Worm (Caenorhabditis elegans) whole organism, young adult: ENCODE results near the gene nspb-11.

Experiments used
- B0035.1 ChIP-seq: sonication (generic microtip); optimal IDR thresholded peaks from 2 replicates; lab custom pipeline; 2016; ENCODE audit warnings: missing genetic modification characterization, mild to moderate bottlenecking, missing compliant biosample characterization, missing genotype, missing genetic modification reagents
- B0261.1 ChIP-seq: sonication (generic microtip); optimal IDR thresholded peaks from 2 replicates; lab custom pipeline; 2016; ENCODE audit warnings: mild to moderate bottlenecking, missing genetic modification characterization, moderate library complexity, missing compliant biosample characterization
- F23B12.7 ChIP-seq: sonication (generic microtip); optimal IDR thresholded peaks from 2 replicates; lab custom pipeline; 2017; ENCODE audit warnings: missing genetic modification characterization, mild to moderate bottlenecking, missing compliant biosample characterization, antibody characterized with exemption, moderate library complexity; ENCODE audit not compliant: insufficient read depth
- F55B11.4 ChIP-seq: sonication (generic microtip); optimal IDR thresholded peaks from 2 replicates; lab custom pipeline; 2016; ENCODE audit warnings: missing compliant biosample characterization, missing genetic modification characterization, borderline replicate concordance; ENCODE audit not compliant: insufficient read depth
- T07F8.4 ChIP-seq: sonication (generic microtip); optimal IDR thresholded peaks from 2 replicates; lab custom pipeline; 2016; ENCODE audit warnings: mild to moderate bottlenecking, missing genetic modification characterization, moderate library complexity, missing compliant biosample characterization
- ZK185.1 ChIP-seq: sonication (generic microtip); optimal IDR thresholded peaks from 2 replicates; lab custom pipeline; 2016; ENCODE audit warnings: mild to moderate bottlenecking, missing genetic modification characterization, missing compliant biosample characterization; ENCODE audit not compliant: poor library complexity, severe bottlenecking
- aptf-2 ChIP-seq: fragments of 200-800 bp; sonication (Bioruptor generic); conservative IDR thresholded peaks from 2 replicates; pipeline ENCODE4 v1.3.6; 2022; ENCODE audit warnings: missing genetic modification reagents, missing genetic modification characterization, missing compliant biosample characterization
- attf-5 ChIP-seq: fragments of 200-800 bp; sonication (Bioruptor generic); optimal IDR thresholded peaks from 2 replicates; lab custom pipeline; 2018; ENCODE audit warnings: mild to moderate bottlenecking, missing genetic modification characterization, missing compliant biosample characterization
- attf-6 ChIP-seq: fragments of 200-800 bp; sonication (Bioruptor generic); IDR thresholded peaks from 2 replicates; pipeline ENCODE4 v1.3.6; 2022; ENCODE audit warnings: missing genetic modification reagents, missing genetic modification characterization, missing compliant biosample characterization
- bed-1 ChIP-seq: fragments of 200-800 bp; sonication (Bioruptor generic); IDR thresholded peaks from 2 replicates; pipeline ENCODE4 v1.3.6; 2022; ENCODE audit warnings: missing genetic modification reagents, missing genetic modification characterization, missing compliant biosample characterization
- bed-2 ChIP-seq: fragments of 200-800 bp; sonication (Bioruptor generic); IDR thresholded peaks from 2 replicates; pipeline ENCODE4 v1.3.6; 2022; ENCODE audit warnings: missing genetic modification reagents, missing genetic modification characterization, missing compliant biosample characterization
- cebp-1 ChIP-seq, 2 experiments: fragments of 200-800 bp in 1 of 2; sonication (Bioruptor generic) in 1 of 2; sonication (generic microtip) in 1 of 2; IDR thresholded peaks in 1 of 2; optimal IDR thresholded peaks in 1 of 2; 2 replicates each; pipeline versions ENCODE4 v1.3.6 to Lab custom; 2017 to 2022; ENCODE audit warnings: missing compliant biosample characterization in 2 of 2, missing genetic modification characterization in 2 of 2, mild to moderate bottlenecking in 1 of 2, missing genetic modification reagents in 1 of 2, moderate library complexity in 1 of 2
- chd-7 ChIP-seq: sonication (generic microtip); optimal IDR thresholded peaks from 2 replicates; lab custom pipeline; 2016; ENCODE audit warnings: mild to moderate bottlenecking, missing genetic modification characterization, moderate library complexity, missing compliant biosample characterization
- dox-1 ChIP-seq: fragments of 200-800 bp; sonication (Bioruptor generic); IDR thresholded peaks from 2 replicates; pipeline ENCODE4 v1.3.6; 2022; ENCODE audit warnings: missing genetic modification reagents, missing genetic modification characterization, missing compliant biosample characterization
- efl-1 ChIP-seq: fragments of 150-350 bp; optimal IDR thresholded peaks from 2 replicates; lab custom pipeline; 2014; ENCODE audit warnings: missing biosample characterization, missing genetic modification reagents, missing genetic modification characterization
- egl-44 ChIP-seq: fragments of 200-800 bp; sonication (Bioruptor generic); IDR thresholded peaks from 2 replicates; pipeline ENCODE4 v1.3.6; 2022; ENCODE audit warnings: missing genetic modification reagents, missing genetic modification characterization, missing compliant biosample characterization
- egrh-3 ChIP-seq: fragments of 200-800 bp; sonication (Bioruptor generic); IDR thresholded peaks from 2 replicates; pipeline ENCODE4 v1.3.6; 2022; ENCODE audit warnings: missing genetic modification reagents, missing genetic modification characterization, missing compliant biosample characterization
- fkh-3 ChIP-seq: sonication (generic microtip); optimal IDR thresholded peaks from 2 replicates; lab custom pipeline; 2016; ENCODE audit warnings: mild to moderate bottlenecking, missing genetic modification characterization, missing compliant biosample characterization
- hmg-1.2 ChIP-seq: fragments of 200-800 bp; sonication (Bioruptor generic); IDR thresholded peaks from 2 replicates; pipeline ENCODE4 v1.3.6; 2022; ENCODE audit warnings: missing genetic modification reagents, missing genetic modification characterization, missing compliant biosample characterization
- hmg-20 ChIP-seq: fragments of 200-800 bp; sonication (Bioruptor generic); IDR thresholded peaks from 2 replicates; pipeline ENCODE4 v1.3.6; 2022; ENCODE audit warnings: missing genetic modification reagents, missing genetic modification characterization, missing compliant biosample characterization
- lag-1 ChIP-seq: fragments of 200-800 bp; sonication (Bioruptor generic); IDR thresholded peaks from 2 replicates; pipeline ENCODE4 v1.3.6; 2022; ENCODE audit warnings: missing genetic modification reagents, missing genetic modification characterization, missing compliant biosample characterization
- let-526 ChIP-seq: fragments of 200-800 bp; sonication (Bioruptor generic); IDR thresholded peaks from 2 replicates; pipeline ENCODE4 v1.3.6; 2022; ENCODE audit warnings: missing genetic modification reagents, missing genetic modification characterization, missing compliant biosample characterization
- lin-35 ChIP-seq, 3 experiments: fragments of 150-350 bp in 2 of 3; sonication (generic microtip) in 1 of 3; optimal IDR thresholded peaks; 2 replicates each; lab custom pipeline; 2014 to 2018; ENCODE audit warnings: missing biosample characterization in 3 of 3, missing genetic modification characterization in 3 of 3, missing genetic modification reagents in 3 of 3
- mcd-1 ChIP-seq: fragments of 200-800 bp; sonication (Bioruptor generic); IDR thresholded peaks from 2 replicates; pipeline ENCODE4 v1.3.6; 2022; ENCODE audit warnings: missing genetic modification reagents, missing genetic modification characterization, missing compliant biosample characterization
- mel-28 ChIP-seq: sonication (generic microtip); optimal IDR thresholded peaks from 2 replicates; lab custom pipeline; 2016; ENCODE audit warnings: borderline replicate concordance, mild to moderate bottlenecking, missing genetic modification characterization, missing compliant biosample characterization
- mxl-1 ChIP-seq: sonication (generic microtip); optimal IDR thresholded peaks from 2 replicates; lab custom pipeline; 2016; ENCODE audit warnings: missing genetic modification characterization, missing compliant biosample characterization
- nfya-1 ChIP-seq: sonication (generic microtip); optimal IDR thresholded peaks from 2 replicates; lab custom pipeline; 2017; ENCODE audit warnings: antibody characterized with exemption, missing compliant biosample characterization, missing genetic modification characterization, borderline replicate concordance; ENCODE audit not compliant: insufficient read depth
- nhr-179 ChIP-seq: sonication (generic microtip); optimal IDR thresholded peaks from 2 replicates; lab custom pipeline; 2016; ENCODE audit warnings: mild to moderate bottlenecking, missing genetic modification characterization, missing compliant biosample characterization
- nhr-80 ChIP-seq: sonication (generic microtip); optimal IDR thresholded peaks from 2 replicates; lab custom pipeline; 2016; ENCODE audit warnings: missing genetic modification characterization, missing compliant biosample characterization
- nhr-90 ChIP-seq: sonication (generic microtip); optimal IDR thresholded peaks from 2 replicates; lab custom pipeline; 2016; ENCODE audit warnings: missing genotype, mild to moderate bottlenecking, missing genetic modification characterization, missing compliant biosample characterization
- pbrm-1 ChIP-seq: fragments of 200-800 bp; sonication (Bioruptor generic); IDR thresholded peaks from 2 replicates; pipeline ENCODE4 v1.3.6; 2022; ENCODE audit warnings: missing genetic modification reagents, missing genetic modification characterization, missing compliant biosample characterization
- repo-1 ChIP-seq: sonication (generic microtip); optimal IDR thresholded peaks from 2 replicates; lab custom pipeline; 2017; ENCODE audit warnings: mild to moderate bottlenecking, missing genetic modification characterization, missing compliant biosample characterization
- sdz-38 ChIP-seq: sonication (generic microtip); optimal IDR thresholded peaks from 2 replicates; lab custom pipeline; 2016; ENCODE audit warnings: missing genotype, missing genetic modification characterization, missing compliant biosample characterization
- snpc-1.1 ChIP-seq: sonication (generic microtip); optimal IDR thresholded peaks from 2 replicates; lab custom pipeline; 2017; ENCODE audit warnings: missing genetic modification characterization, mild to moderate bottlenecking, missing compliant biosample characterization, antibody characterized with exemption, moderate library complexity, missing genotype, missing genetic modification reagents; ENCODE audit not compliant: insufficient read depth
- snpc-4 ChIP-seq, 5 experiments: fragments of 150-350 bp in 1 of 5; sonication (generic microtip) in 4 of 5; optimal IDR thresholded peaks; 2 replicates each; lab custom pipeline; 2014 to 2018; ENCODE audit warnings: missing genetic modification characterization in 5 of 5, missing biosample characterization in 3 of 5, antibody characterized with exemption in 2 of 5, mild to moderate bottlenecking in 2 of 5, missing compliant biosample characterization in 2 of 5, missing genotype in 2 of 5, moderate library complexity in 2 of 5, missing genetic modification reagents in 1 of 5
- sptf-2 ChIP-seq: fragments of 200-800 bp; sonication (Bioruptor generic); optimal IDR thresholded peaks from 2 replicates; lab custom pipeline; 2018; ENCODE audit warnings: mild to moderate bottlenecking, missing genetic modification characterization, missing compliant biosample characterization
- zfh-2 ChIP-seq: fragments of 200-800 bp; sonication (Bioruptor generic); conservative IDR thresholded peaks from 2 replicates; pipeline ENCODE4 v1.3.6; 2022; ENCODE audit warnings: missing genetic modification reagents, missing genetic modification characterization, missing compliant biosample characterization
- ztf-22 ChIP-seq: fragments of 200-800 bp; sonication (Bioruptor generic); optimal IDR thresholded peaks from 2 replicates; lab custom pipeline; 2018; ENCODE audit warnings: mild to moderate bottlenecking, missing genetic modification characterization, moderate library complexity, missing compliant biosample characterization
- ztf-26 ChIP-seq: sonication (generic microtip); optimal IDR thresholded peaks from 2 replicates; lab custom pipeline; 2017; ENCODE audit warnings: missing genetic modification characterization, missing compliant biosample characterization

Gene nspb-11

DNA sequence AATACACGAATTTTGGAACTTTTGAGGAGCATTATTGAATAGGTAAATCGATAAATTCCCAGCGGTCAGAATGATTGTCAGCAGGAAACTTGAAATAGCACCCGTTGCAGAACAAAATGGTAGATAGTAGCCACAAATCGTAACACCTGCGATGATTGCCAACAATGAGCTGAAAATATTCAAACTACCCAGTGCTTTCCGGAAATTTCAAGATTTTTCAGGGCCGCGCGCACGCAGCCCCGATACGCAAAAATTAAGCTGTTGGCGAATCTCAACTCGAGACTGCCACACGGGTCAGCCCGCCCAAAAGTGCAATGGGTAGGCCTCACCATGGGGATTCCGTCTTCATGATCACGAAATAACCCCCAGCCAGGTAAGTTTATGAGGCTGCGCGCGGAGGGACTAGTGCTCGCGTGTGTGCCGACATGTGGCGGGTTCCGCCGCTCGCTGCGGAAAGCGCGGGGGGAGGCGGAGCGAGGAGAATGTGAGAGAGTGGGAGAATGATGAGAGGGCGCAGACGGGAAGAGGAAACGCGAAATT is 37.5 kb downstream of the nspb-11 start (continued):
- TF ChIP-seq egrh-3 (GFP tag; lab: Robert Waterston, UW) (peak; percentile 98), snpc-1.1 (tag; lab: Kevin White, UChicago) (peak; percentile 98), chd-7 (peak; percentile 97)

DNA sequence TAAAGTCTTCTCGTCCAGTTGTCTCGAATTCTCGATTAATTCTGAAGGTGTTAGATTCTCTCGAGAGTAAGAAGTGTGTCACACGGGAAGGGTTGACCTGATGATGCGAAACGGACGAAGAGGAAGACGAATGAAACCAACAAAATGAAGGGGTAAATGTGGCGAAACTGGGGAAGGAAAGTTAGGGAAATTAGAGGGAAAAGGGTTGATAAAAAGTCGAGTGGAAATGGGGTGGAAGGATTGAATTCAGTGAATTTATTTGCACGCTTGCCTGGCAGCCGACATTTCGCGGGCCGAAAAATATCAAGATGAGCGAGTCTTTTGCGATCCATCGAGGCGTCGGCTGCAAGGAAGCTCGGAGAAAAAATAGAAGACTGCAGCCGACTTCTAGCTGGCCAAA is 41.0 kb downstream of the nspb-11 start, which contains the start of gene F58G1.7:
Gene F58G1.7 (minus strand): TSS at position 101 of the 400 bp plus-strand sequence.
- TF ChIP-seq zfh-2 = 0 out of 2 replicates have a peak, but pooled peaks have one; percentile 20
- no peak for TF ChIP-seq snpc-4 (GFP tag; optimal IDR thresholded peaks at IDR 0.05; lab: Kevin White, UChicago)
- peak in 2 of 4 experiments; percentile 35 to 68 for TF ChIP-seq snpc-4 (tag; optimal IDR thresholded peaks at IDR 0.05; lab: Kevin White, UChicago)
- TF ChIP-seq fkh-3 (tag; lab: Kevin White, UChicago) = no peak

DNA sequence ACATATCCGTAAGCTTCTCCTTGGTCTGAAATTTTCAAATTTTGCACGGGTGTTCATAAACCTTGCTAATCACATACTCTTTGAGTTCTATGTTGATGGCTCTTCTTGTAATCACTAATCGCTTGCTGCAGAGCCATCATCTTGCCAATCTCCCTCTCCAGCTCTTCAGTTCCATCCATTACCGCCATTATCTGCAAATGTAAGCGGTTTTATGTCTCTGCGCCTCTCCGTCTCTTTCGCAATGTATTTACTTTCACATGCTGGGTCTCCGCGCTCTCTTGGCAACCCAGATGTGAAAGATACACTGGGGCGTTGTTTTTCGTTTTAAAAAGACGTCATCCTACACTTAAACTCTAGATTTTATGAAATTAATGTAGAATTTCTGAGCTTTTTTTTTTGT is 46.1 kb downstream of the nspb-11 start:
- TF ChIP-seq nhr-179 (tag; lab: Kevin White, UChicago) = no peak
- TF ChIP-seq nhr-90 = no peak
- no peak for TF ChIP-seq sdz-38 (tag; lab: Kevin White, UChicago)
- peak; percentile 19; the same call in 1 of the 2 replicates for TF ChIP-seq dox-1 (GFP tag; lab: Robert Waterston, UW)
- TF ChIP-seq repo-1 (tag; lab: Kevin White, UChicago) = no peak
- no peak for TF ChIP-seq B0261.1 (tag; lab: Kevin White, UChicago)
- TF ChIP-seq snpc-4 (GFP tag; optimal IDR thresholded peaks at IDR 0.05; lab: Kevin White, UChicago) = no peak
- TF ChIP-seq snpc-4 (tag; optimal IDR thresholded peaks at IDR 0.05; lab: Kevin White, UChicago) = peak in 2 of 4 experiments; percentile 39 to 57
- TF ChIP-seq B0035.1 (tag; lab: Kevin White, UChicago) = no peak
- TF ChIP-seq cebp-1 (GFP tag; IDR thresholded peaks at IDR 0.05; lab: Robert Waterston, UW) = peak; percentile 75
- TF ChIP-seq cebp-1 (tag; optimal IDR thresholded peaks at IDR 0.05; lab: Kevin White, UChicago) = peak; percentile 89
- TF ChIP-seq bed-1 (GFP tag; lab: Robert Waterston, UW) = no peak
- TF ChIP-seq attf-6 (GFP tag; lab: Robert Waterston, UW) = no peak
- peak; percentile 4 for TF ChIP-seq nhr-80 (tag; lab: Kevin White, UChicago)
- TF ChIP-seq attf-5 (GFP tag; lab: Kevin White, UChicago) = peak; percentile 12
- TF ChIP-seq F23B12.7 (tag; lab: Kevin White, UChicago) = no peak
- no peak for TF ChIP-seq egl-44
- TF ChIP-seq mel-28 (tag; lab: Kevin White, UChicago) = no peak
- no peak for TF ChIP-seq sptf-2 (GFP tag; lab: Kevin White, UChicago)
- TF ChIP-seq ZK185.1 (tag; lab: Kevin White, UChicago) = no peak
- TF ChIP-seq pbrm-1 (GFP tag; lab: Robert Waterston, UW) = 0 out of 2 replicates have a peak, but pooled peaks have one; percentile 17
- peak; percentile 65; the same call in 1 of the 2 replicates for TF ChIP-seq hmg-1.2 (GFP tag; lab: Robert Waterston, UW)
- TF ChIP-seq let-526 = no peak
- TF ChIP-seq ztf-22 (GFP tag; lab: Kevin White, UChicago) = no peak
- TF ChIP-seq T07F8.4 (tag; lab: Kevin White, UChicago) = no peak
- no peak for TF ChIP-seq lag-1
- TF ChIP-seq hmg-20 = no peak
- no peak for TF ChIP-seq mcd-1 (GFP tag; lab: Robert Waterston, UW)
- TF ChIP-seq aptf-2 (GFP tag; lab: Robert Waterston, UW) = no peak
- no peak for TF ChIP-seq zfh-2
- TF ChIP-seq efl-1 (GFP tag; lab: Kevin White, UChicago) = no peak
- no peak for TF ChIP-seq ztf-26 (tag; lab: Kevin White, UChicago)
- no peak for TF ChIP-seq bed-2 (GFP tag; lab: Robert Waterston, UW)
- no peak for TF ChIP-seq lin-35 (GFP tag; optimal IDR thresholded peaks at IDR 0.05; lab: Kevin White, UChicago)
- TF ChIP-seq nfya-1 (tag; lab: Kevin White, UChicago) = no peak
- no peak for TF ChIP-seq mxl-1
- no peak for TF ChIP-seq F55B11.4 (tag; lab: Kevin White, UChicago)
